Worm (Caenorhabditis elegans): Measurements from ENCODE around the gene T24H7.2.

Gene T24H7.2

ce11 chrII:6208116-6208515 lies 39.0 kb upstream of the T24H7.2 start, which contains the start of gene daf-37:
TSS of gene daf-37 (minus strand) at chrII:6208216.
- TF ChIP-seq sea-2 (GFP tag; optimal IDR thresholded peaks at IDR 0.05): no peak
- no peak for TF ChIP-seq daf-12 (tag; optimal IDR thresholded peaks at IDR 0.05)
- no peak for TF ChIP-seq elt-3 (tag; optimal IDR thresholded peaks at IDR 0.05)
- TF ChIP-seq nhr-43 (tag; optimal IDR thresholded peaks at IDR 0.05; ENCODE audit: poor library complexity, severe bottlenecking): no peak
- no peak for TF ChIP-seq hmg-11 (tag; optimal IDR thresholded peaks at IDR 0.05)
- no peak for TF ChIP-seq nhr-23 (tag; optimal IDR thresholded peaks at IDR 0.05)
- no peak for TF ChIP-seq ceh-82 (tag; optimal IDR thresholded peaks at IDR 0.05)
- TF ChIP-seq ceh-9 (tag; optimal IDR thresholded peaks at IDR 0.05): no peak
- TF ChIP-seq mml-1 (tag; optimal IDR thresholded peaks at IDR 0.05): no peak
- TF ChIP-seq ztf-11 (tag; optimal IDR thresholded peaks at IDR 0.05): no peak
- TF ChIP-seq nhr-76 (tag; optimal IDR thresholded peaks at IDR 0.05): no peak
- TF ChIP-seq unc-62 (GFP tag; optimal IDR thresholded peaks at IDR 0.05): no peak
- TF ChIP-seq nhr-28 (tag; optimal IDR thresholded peaks at IDR 0.05): no peak

- no peak for TF ChIP-seq lsy-12 (tag; optimal IDR thresholded peaks at IDR 0.05)
- TF ChIP-seq ztf-4 (tag; optimal IDR thresholded peaks at IDR 0.05): no peak
- TF ChIP-seq nhr-12 (tag; optimal IDR thresholded peaks at IDR 0.05): no peak
- TF ChIP-seq ceh-28 (tag; optimal IDR thresholded peaks at IDR 0.05): no peak
- TF ChIP-seq mdl-1 (tag; optimal IDR thresholded peaks at IDR 0.05): no peak
- TF ChIP-seq ztf-11 (tag; optimal IDR thresholded peaks at IDR 0.05): no peak
- TF ChIP-seq lin-15B (tag; optimal IDR thresholded peaks at IDR 0.05): no peak
- TF ChIP-seq nhr-43 (tag; optimal IDR thresholded peaks at IDR 0.05; ENCODE audit: poor library complexity, severe bottlenecking): no peak
- TF ChIP-seq skn-1 (tag; optimal IDR thresholded peaks at IDR 0.05): no peak
- TF ChIP-seq daf-12 (tag; optimal IDR thresholded peaks at IDR 0.05): no peak
Observed at ce11 chrII:6219346-6219745, 27.8 kb upstream of the T24H7.2 start, which contains the start of gene mks-2. TSS of gene mks-2 (minus strand) at chrII:6219446.

ce11 chrII:6221470-6221869 lies 25.6 kb upstream of the T24H7.2 start:
- TF ChIP-seq skn-1 (tag; optimal IDR thresholded peaks at IDR 0.05) (no peak), jun-1 (tag; optimal IDR thresholded peaks at IDR 0.05) (no peak), tbx-2 (tag; optimal IDR thresholded peaks at IDR 0.05) (no peak), ama-1 (optimal IDR thresholded peaks at IDR 0.05) (no peak), unc-39 (tag; optimal IDR thresholded peaks at IDR 0.05) (no peak), ZK546.5 (tag; optimal IDR thresholded peaks at IDR 0.05) (no peak), nhr-28 (tag; optimal IDR thresholded peaks at IDR 0.05) (no peak), mdl-1 (tag; optimal IDR thresholded peaks at IDR 0.05) (no peak), fkh-2 (tag; optimal IDR thresholded peaks at IDR 0.05) (no peak), nhr-23 (tag; optimal IDR thresholded peaks at IDR 0.05) (no peak), R02D3.7 (tag; optimal IDR thresholded peaks at IDR 0.05) (no peak), sea-2 (GFP tag; optimal IDR thresholded peaks at IDR 0.05) (no peak), fkh-10 (GFP tag; optimal IDR thresholded peaks at IDR 0.05) (no peak), nhr-76 (tag; optimal IDR thresholded peaks at IDR 0.05) (no peak), nhr-67 (tag; optimal IDR thresholded peaks at IDR 0.05) (no peak), lin-39 (tag; optimal IDR thresholded peaks at IDR 0.05) (no peak), ztf-4 (tag; optimal IDR thresholded peaks at IDR 0.05) (no peak)

- no peak for TF ChIP-seq aly-2 (tag; optimal IDR thresholded peaks at IDR 0.05)
- no peak for TF ChIP-seq fkh-2 (tag; optimal IDR thresholded peaks at IDR 0.05)
- no peak for TF ChIP-seq lsy-12 (tag; optimal IDR thresholded peaks at IDR 0.05)
- no peak for TF ChIP-seq elt-2 (tag; optimal IDR thresholded peaks at IDR 0.05)
- TF ChIP-seq ztf-11 (tag; optimal IDR thresholded peaks at IDR 0.05): no peak
- TF ChIP-seq ceh-28 (tag; optimal IDR thresholded peaks at IDR 0.05): no peak
- no peak for TF ChIP-seq nhr-237 (tag; optimal IDR thresholded peaks at IDR 0.05)
- TF ChIP-seq snpc-4 (tag; optimal IDR thresholded peaks at IDR 0.05): no peak
- TF ChIP-seq R02D3.7 (tag; optimal IDR thresholded peaks at IDR 0.05): no peak
- no peak for TF ChIP-seq fkh-10 (GFP tag; optimal IDR thresholded peaks at IDR 0.05)
- no peak for TF ChIP-seq zag-1 (tag; optimal IDR thresholded peaks at IDR 0.05)
- no peak for TF ChIP-seq nfya-1 (tag; optimal IDR thresholded peaks at IDR 0.05; ENCODE audit: insufficient read depth)
- TF ChIP-seq ceh-16 (tag; optimal IDR thresholded peaks at IDR 0.05): no peak
- TF ChIP-seq hmg-11 (tag; optimal IDR thresholded peaks at IDR 0.05): no peak
- no peak for TF ChIP-seq sea-2 (GFP tag; optimal IDR thresholded peaks at IDR 0.05)
- TF ChIP-seq fos-1 (tag; optimal IDR thresholded peaks at IDR 0.05): no peak
- TF ChIP-seq eor-1 (tag; optimal IDR thresholded peaks at IDR 0.05): no peak
- no peak for TF ChIP-seq pqm-1 (tag; optimal IDR thresholded peaks at IDR 0.05)
Observed at ce11 chrII:6222558-6222957, 24.6 kb upstream of the T24H7.2 start, which contains the start of gene C30B5.6. TSS of gene C30B5.6 (minus strand) at chrII:6222658.
